Fruit fly (Drosophila melanogaster) whole organism, embryonic: Measurements from ENCODE around the gene Hr4.

Experiments used
- Aef1 ChIP-seq: fragments of 200-800 bp; sonication (Bioruptor generic); IDR thresholded peaks from 3 replicates; pipeline ENCODE4 v1.3.6; 2022; ENCODE audit warnings: missing biosample characterization, missing genetic modification characterization
- Asciz ChIP-seq: fragments of 200-800 bp; sonication (Bioruptor generic); optimal IDR thresholded peaks from 2 replicates; lab custom pipeline; 2017; ENCODE audit warnings: missing biosample characterization, mild to moderate bottlenecking, missing genetic modification characterization, missing genetic modification reagents
- CG1024 ChIP-seq: fragments of 200-800 bp; sonication (Bioruptor generic); IDR thresholded peaks from 2 replicates; pipeline ENCODE4 v1.3.6; 2022; ENCODE audit warnings: missing biosample characterization, missing genetic modification characterization
- CG10366 ChIP-seq: fragments of 200-800 bp; sonication (Bioruptor generic); IDR thresholded peaks from 2 replicates; pipeline ENCODE4 v1.3.6; 2022; ENCODE audit warnings: missing biosample characterization, missing genetic modification characterization
- CG11504 ChIP-seq: fragments of 200-800 bp; sonication (Bioruptor generic); optimal IDR thresholded peaks from 3 replicates; lab custom pipeline; 2019; ENCODE audit warnings: missing biosample characterization, mild to moderate bottlenecking, missing genetic modification characterization, moderate library complexity
- CG12155 ChIP-seq: fragments of 200-800 bp; sonication (Bioruptor generic); optimal IDR thresholded peaks from 3 replicates; lab custom pipeline; 2016; ENCODE audit warnings: missing biosample characterization, missing genetic modification characterization
- CG12659 ChIP-seq: fragments of 200-800 bp; sonication (Bioruptor generic); optimal IDR thresholded peaks from 3 replicates; lab custom pipeline; 2017; ENCODE audit warnings: mild to moderate bottlenecking, missing biosample characterization, missing genetic modification reagents, missing genetic modification characterization
- CG16813 ChIP-seq: fragments of 200-800 bp; sonication (Bioruptor generic); IDR thresholded peaks from 3 replicates; pipeline ENCODE4 v1.3.6; 2022; ENCODE audit warnings: missing biosample characterization, missing genetic modification characterization; ENCODE audit not compliant: partially characterized antibody
- CG17802 ChIP-seq: fragments of 200-800 bp; sonication (Bioruptor generic); optimal IDR thresholded peaks from 2 replicates; lab custom pipeline; 2018; ENCODE audit warnings: missing biosample characterization, mild to moderate bottlenecking, missing genetic modification characterization, moderate library complexity
- CG18599 ChIP-seq: fragments of 200-800 bp; sonication (Bioruptor generic); optimal IDR thresholded peaks from 3 replicates; lab custom pipeline; 2017; ENCODE audit warnings: missing biosample characterization, missing genetic modification characterization, mild to moderate bottlenecking, moderate library complexity, missing genetic modification reagents
- CG2120 ChIP-seq: fragments of 200-800 bp; sonication (Bioruptor generic); optimal IDR thresholded peaks from 3 replicates; lab custom pipeline; 2016; ENCODE audit warnings: missing biosample characterization, missing genetic modification characterization
- CG30403 ChIP-seq: fragments of 200-800 bp; sonication (Bioruptor generic); optimal IDR thresholded peaks from 3 replicates; lab custom pipeline; 2016; ENCODE audit warnings: missing biosample characterization, missing genetic modification characterization
- CG3407 ChIP-seq: fragments of 200-800 bp; sonication (Bioruptor generic); optimal IDR thresholded peaks from 2 replicates; lab custom pipeline; 2018; ENCODE audit warnings: missing biosample characterization, mild to moderate bottlenecking, missing genetic modification characterization
- CG4328 ChIP-seq: fragments of 200-800 bp; sonication (Bioruptor generic); optimal IDR thresholded peaks from 3 replicates; lab custom pipeline; 2017; ENCODE audit warnings: missing biosample characterization, missing genetic modification reagents, missing genetic modification characterization
- CG4424 ChIP-seq: fragments of 200-800 bp; sonication (Bioruptor generic); optimal IDR thresholded peaks from 3 replicates; lab custom pipeline; 2016; ENCODE audit warnings: missing biosample characterization, missing genetic modification characterization
- CG7357 ChIP-seq: fragments of 200-800 bp; sonication (Bioruptor generic); IDR thresholded peaks from 3 replicates; pipeline ENCODE4 v1.3.6; 2022; ENCODE audit warnings: missing biosample characterization, missing genetic modification characterization
- CG9727 ChIP-seq: fragments of 200-800 bp; sonication (Bioruptor generic); optimal IDR thresholded peaks from 3 replicates; lab custom pipeline; 2017; ENCODE audit warnings: missing biosample characterization, mild to moderate bottlenecking, missing genetic modification characterization
- CG9932 ChIP-seq: fragments of 200-800 bp; sonication (Bioruptor generic); IDR thresholded peaks from 2 replicates; pipeline ENCODE4 v1.3.6; 2022; ENCODE audit warnings: missing biosample characterization, missing genetic modification characterization
- D ChIP-seq, 2 experiments: fragments of 200-800 bp in 1 of 2; fragments of >200 bp in 1 of 2; sonication (Bioruptor generic) in 1 of 2; optimal IDR thresholded peaks; 2 replicates in 1 of 2; 3 replicates in 1 of 2; lab custom pipeline; 2017; ENCODE audit warnings: mild to moderate bottlenecking in 1 of 2, missing biosample characterization in 1 of 2, missing genetic modification characterization in 1 of 2, missing genetic modification reagents in 1 of 2
- Dfd ChIP-seq, 2 experiments: fragments of >200 bp; optimal IDR thresholded peaks; 2 replicates each; lab custom pipeline; 2017; ENCODE audit warnings: missing biosample characterization in 2 of 2, missing genetic modification characterization in 2 of 2
- Drgx ChIP-seq: fragments of 200-800 bp; sonication (Bioruptor generic); IDR thresholded peaks from 2 replicates; pipeline ENCODE4 v1.3.6; 2022; ENCODE audit warnings: missing biosample characterization, missing genetic modification characterization
- ERR ChIP-seq: fragments of 200-800 bp; sonication (Bioruptor generic); optimal IDR thresholded peaks from 2 replicates; lab custom pipeline; 2016; ENCODE audit warnings: missing biosample characterization, missing genetic modification characterization
- HHEX ChIP-seq: fragments of 200-800 bp; sonication (Bioruptor generic); optimal IDR thresholded peaks from 3 replicates; lab custom pipeline; 2017; ENCODE audit warnings: missing biosample characterization, mild to moderate bottlenecking, missing genetic modification characterization, missing genetic modification reagents
- HLH3B ChIP-seq: fragments of 200-800 bp; sonication (Bioruptor generic); IDR thresholded peaks from 2 replicates; pipeline ENCODE4 v1.3.6; 2022; ENCODE audit warnings: missing biosample characterization, missing genetic modification characterization
- HmgD ChIP-seq: fragments of 200-800 bp; sonication (Bioruptor generic); optimal IDR thresholded peaks from 3 replicates; lab custom pipeline; 2016; ENCODE audit warnings: missing biosample characterization, missing genetic modification characterization
- HmgZ ChIP-seq: fragments of 200-800 bp; sonication (Bioruptor generic); optimal IDR thresholded peaks from 2 replicates; lab custom pipeline; 2018; ENCODE audit warnings: missing biosample characterization, mild to moderate bottlenecking, missing genetic modification characterization
- Hr51 ChIP-seq, 2 experiments: fragments of 200-800 bp; sonication (Bioruptor generic); optimal IDR thresholded peaks; 2 replicates in 1 of 2; 3 replicates in 1 of 2; lab custom pipeline; 2016 to 2018; ENCODE audit warnings: missing biosample characterization in 2 of 2, missing genetic modification characterization in 2 of 2, mild to moderate bottlenecking in 1 of 2, moderate library complexity in 1 of 2
- Hsf ChIP-seq: fragments of 200-800 bp; sonication (Bioruptor generic); optimal IDR thresholded peaks from 3 replicates; lab custom pipeline; 2016; ENCODE audit warnings: missing biosample characterization, missing genetic modification characterization
- Lhr ChIP-seq: fragments of 200-800 bp; sonication (Bioruptor generic); optimal IDR thresholded peaks from 3 replicates; lab custom pipeline; 2017; ENCODE audit warnings: mild to moderate bottlenecking, missing biosample characterization, missing genetic modification reagents, missing genetic modification characterization
- Nf-YC ChIP-seq: fragments of 200-800 bp; optimal IDR thresholded peaks from 3 replicates; lab custom pipeline; 2019; ENCODE audit warnings: missing biosample characterization, mild to moderate bottlenecking, missing genetic modification characterization, moderate library complexity
- PHDP ChIP-seq: fragments of 200-800 bp; sonication (Bioruptor generic); optimal IDR thresholded peaks from 3 replicates; lab custom pipeline; 2018; ENCODE audit warnings: missing biosample characterization, mild to moderate bottlenecking, missing genetic modification characterization, moderate library complexity
- Rfx ChIP-seq: fragments of 200-800 bp; sonication (Bioruptor generic); IDR thresholded peaks from 2 replicates; pipeline ENCODE4 v1.3.6; 2022; ENCODE audit warnings: missing biosample characterization, missing genetic modification characterization
- bcd ChIP-seq: fragments of 200-800 bp; sonication (Bioruptor generic); optimal IDR thresholded peaks from 2 replicates; lab custom pipeline; 2017; ENCODE audit warnings: missing biosample characterization, mild to moderate bottlenecking, missing genetic modification characterization
- fd102C ChIP-seq: fragments of 200-800 bp; sonication (Bioruptor generic); optimal IDR thresholded peaks from 2 replicates; lab custom pipeline; 2018; ENCODE audit warnings: missing biosample characterization, mild to moderate bottlenecking, missing genetic modification characterization, moderate library complexity
- gcm ChIP-seq: fragments of 200-800 bp; sonication (Bioruptor generic); optimal IDR thresholded peaks from 2 replicates; lab custom pipeline; 2019; ENCODE audit warnings: missing biosample characterization, mild to moderate bottlenecking, missing genetic modification characterization, moderate library complexity
- grn ChIP-seq: fragments of 200-800 bp; sonication (Bioruptor generic); optimal IDR thresholded peaks from 3 replicates; lab custom pipeline; 2017; ENCODE audit warnings: missing biosample characterization, missing genetic modification characterization
- gsb-n ChIP-seq: fragments of 200-800 bp; sonication (Bioruptor generic); optimal IDR thresholded peaks from 3 replicates; lab custom pipeline; 2018; ENCODE audit warnings: missing biosample characterization, mild to moderate bottlenecking, missing genetic modification characterization
- hkb ChIP-seq, 2 experiments: fragments of 200-800 bp in 1 of 2; fragments of >200 bp in 1 of 2; sonication (Bioruptor generic) in 1 of 2; IDR thresholded peaks in 1 of 2; optimal IDR thresholded peaks in 1 of 2; 2 replicates each; pipeline versions ENCODE4 v1.3.6 to Lab custom; 2017 to 2022; ENCODE audit warnings: missing biosample characterization in 1 of 2, missing genetic modification characterization in 1 of 2
- jumu ChIP-seq: fragments of 200-800 bp; sonication (Bioruptor generic); optimal IDR thresholded peaks from 3 replicates; lab custom pipeline; 2016; ENCODE audit warnings: missing biosample characterization, missing genetic modification characterization
- kni ChIP-seq: fragments of 200-800 bp; sonication (Bioruptor generic); optimal IDR thresholded peaks from 3 replicates; lab custom pipeline; 2017; ENCODE audit warnings: mild to moderate bottlenecking, missing biosample characterization, missing genetic modification reagents, missing genetic modification characterization
- onecut ChIP-seq: fragments of 200-800 bp; sonication (Bioruptor generic); IDR thresholded peaks from 2 replicates; pipeline ENCODE4 v1.3.6; 2022; ENCODE audit warnings: missing biosample characterization, missing genetic modification characterization
- pzg ChIP-seq: fragments of 200-800 bp; sonication (Bioruptor generic); optimal IDR thresholded peaks from 3 replicates; lab custom pipeline; 2018; ENCODE audit warnings: missing biosample characterization, mild to moderate bottlenecking, missing genetic modification characterization, moderate library complexity
- rib ChIP-seq: fragments of 200-800 bp; sonication (Bioruptor generic); IDR thresholded peaks from 2 replicates; pipeline ENCODE4 v1.3.6; 2022; ENCODE audit warnings: missing biosample characterization, missing genetic modification characterization
- salm ChIP-seq: fragments of 200-800 bp; sonication (Bioruptor generic); optimal IDR thresholded peaks from 2 replicates; lab custom pipeline; 2018; ENCODE audit warnings: missing biosample characterization, mild to moderate bottlenecking, missing genetic modification characterization
- sqz ChIP-seq: fragments of 200-800 bp; sonication (Bioruptor generic); optimal IDR thresholded peaks from 3 replicates; lab custom pipeline; 2018; ENCODE audit warnings: missing biosample characterization, mild to moderate bottlenecking, missing genetic modification characterization
- ttk ChIP-seq: fragments of 200-800 bp; sonication (Bioruptor generic); IDR thresholded peaks from 2 replicates; pipeline ENCODE4 v2.1.2; 2022; ENCODE audit warnings: missing biosample characterization, missing genetic modification characterization
- vvl ChIP-seq: fragments of 200-800 bp; sonication (Bioruptor generic); IDR thresholded peaks from 2 replicates; pipeline ENCODE4 v1.3.6; 2022; ENCODE audit warnings: missing biosample characterization, missing genetic modification characterization

The Hr4 gene

DNA sequence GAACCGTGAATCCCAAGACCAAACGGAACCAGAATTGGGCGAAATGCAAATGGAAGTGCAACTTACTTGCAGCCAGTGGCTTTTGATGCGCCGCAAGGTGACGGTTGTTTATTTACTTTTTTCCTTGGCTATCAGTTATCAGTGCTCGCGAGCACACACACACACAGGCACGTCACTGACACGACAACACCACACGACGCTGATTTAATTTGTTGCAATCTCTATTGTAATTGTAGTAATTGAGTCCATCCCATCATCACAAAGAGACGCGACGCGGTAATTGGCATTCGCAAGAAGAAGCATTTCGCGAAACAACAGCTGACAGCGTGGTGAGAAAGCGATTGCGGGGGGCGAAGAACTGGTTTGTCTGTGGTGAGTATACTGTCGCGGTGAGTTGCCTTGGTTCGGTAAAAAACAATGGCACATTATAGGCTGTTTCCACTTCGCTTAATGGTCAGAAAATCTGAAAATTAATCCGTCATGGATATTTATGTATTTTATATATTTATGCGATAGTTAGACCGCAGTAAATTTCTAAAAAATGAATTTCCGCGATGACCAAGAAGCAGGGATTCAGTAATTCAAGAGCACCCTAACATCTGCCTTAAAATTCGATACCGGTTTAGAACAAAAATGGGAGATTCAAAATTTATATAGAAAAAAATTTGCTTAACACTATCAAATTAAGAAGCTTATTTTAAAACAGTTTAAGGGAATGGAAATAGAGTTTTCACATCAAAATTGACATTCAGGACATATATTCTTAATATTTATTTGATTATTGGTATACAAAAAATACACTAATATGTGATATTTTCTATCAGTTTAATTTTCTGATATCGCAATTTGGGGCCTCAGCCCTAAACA lies 100.5 kb downstream of the Hr4 start, which contains the start of the genes Actn and usp (continued):
- no peak for TF ChIP-seq CG4328
- TF ChIP-seq CG9932, result peak; percentile 16; the same call in 1 of the 2 replicates
- no peak for TF ChIP-seq grn
- TF ChIP-seq CG4424 (GFP tag; lab: Kevin White, UChicago), result peak; percentile 45
- TF ChIP-seq ttk (GFP tag; lab: Robert Waterston, UW), result no peak
- TF ChIP-seq PHDP (tag; lab: Kevin White, UChicago), result peak; percentile 28
- peak; percentile 94 for TF ChIP-seq rib
- no peak for TF ChIP-seq ERR
- TF ChIP-seq HmgZ, result peak; percentile 30
- TF ChIP-seq CG18599 (GFP tag; lab: Kevin White, UChicago), result peak; percentile 3
- peak; percentile 59 for TF ChIP-seq Lhr (GFP tag; lab: Kevin White, UChicago)
- peak; percentile 9 for TF ChIP-seq gcm (GFP tag; lab: Kevin White, UChicago)
- peak; percentile 56 for TF ChIP-seq CG11504
- peak; percentile 10 for TF ChIP-seq CG30403
- no peak for TF ChIP-seq Aef1
- TF ChIP-seq Rfx, result peak; percentile 42; the same call in 1 of the 2 replicates
- peak; percentile 26 for TF ChIP-seq CG2120
- TF ChIP-seq CG16813 (GFP tag; lab: Robert Waterston, UW), result no peak
- no peak for TF ChIP-seq CG3407 (GFP tag; lab: Kevin White, UChicago)
- TF ChIP-seq bcd (GFP tag; lab: Kevin White, UChicago), result peak; percentile 31
- TF ChIP-seq salm (tag; lab: Kevin White, UChicago), result no peak
- peak; percentile 27 for TF ChIP-seq CG12659
- 0 out of 2 replicates have a peak, but pooled peaks have one; percentile 10 for TF ChIP-seq HLH3B
- peak; percentile 63 for TF ChIP-seq CG1024
- TF ChIP-seq CG7357 (GFP tag; lab: Robert Waterston, UW), result peak; percentile 89
- TF ChIP-seq Asciz (GFP tag; lab: Kevin White, UChicago), result no peak
- TF ChIP-seq CG12155, result peak; percentile 18
- TF ChIP-seq HmgD, result no peak
- TF ChIP-seq Nf-YC, result peak; percentile 16
- no peak for TF ChIP-seq onecut (GFP tag; lab: Robert Waterston, UW)
- peak; percentile 1 for TF ChIP-seq Hsf (GFP tag; lab: Kevin White, UChicago)
- TF ChIP-seq pzg (GFP tag; lab: Kevin White, UChicago), result peak; percentile 49
- TF ChIP-seq gsb-n, result peak; percentile 58
- peak in 1 of 2 experiments; percentile 28 for TF ChIP-seq Hr51 (GFP tag; optimal IDR thresholded peaks at IDR 0.05; lab: Kevin White, UChicago)
- TF ChIP-seq D (optimal IDR thresholded peaks at IDR 0.05; lab: Kevin White, UChicago), result no peak
- peak; percentile 43 for TF ChIP-seq D (GFP tag; optimal IDR thresholded peaks at IDR 0.05; lab: Kevin White, UChicago)
- TF ChIP-seq Drgx (GFP tag; lab: Robert Waterston, UW), result peak; percentile 49
- TF ChIP-seq CG17802, result peak; percentile 83
- TF ChIP-seq fd102C, result no peak
- no peak for TF ChIP-seq kni (GFP tag; lab: Kevin White, UChicago)
- TF ChIP-seq vvl (GFP tag; lab: Robert Waterston, UW), result peak; percentile 75
- 0 out of 2 replicates have a peak, but pooled peaks have one; percentile 17 for TF ChIP-seq CG10366
- TF ChIP-seq hkb (optimal IDR thresholded peaks at IDR 0.05; lab: Kevin White, UChicago), result no peak
- TF ChIP-seq hkb (GFP tag; IDR thresholded peaks at IDR 0.05; lab: Robert Waterston, UW), result peak; percentile 31; the same call in 1 of the 2 replicates
- no peak for TF ChIP-seq HHEX
- peak in 1 of 2 experiments; percentile 48 for TF ChIP-seq Dfd (GFP tag; optimal IDR thresholded peaks at IDR 0.05; lab: Kevin White, UChicago)
- no peak for TF ChIP-seq CG9727 (GFP tag; lab: Kevin White, UChicago)
- TF ChIP-seq jumu (GFP tag; lab: Kevin White, UChicago), result no peak
- TF ChIP-seq sqz, result peak; percentile 49
